Worm (Caenorhabditis elegans): ENCODE results near the gene E01B7.2.
"Not testable (repeated sequence)": the region's sequence is repeated elsewhere in the genome, so short reads cannot be mapped to it uniquely, and the experiment has no call there.

The E01B7.2 gene

ce11 chrV:17921423-17921822, at the start of gene E01B7.2:
TSS of gene E01B7.2 (plus strand) at chrV:17921772.
- TF ChIP-seq unc-62 (GFP tag; optimal IDR thresholded peaks at IDR 0.05): no peak

ce11 chrV:17888939-17889338, 32.6 kb upstream of the E01B7.2 start, which contains the start of gene C06H5.6:
TSS of gene C06H5.6 (minus strand) at chrV:17888984.
- TF ChIP-seq unc-62 (GFP tag; optimal IDR thresholded peaks at IDR 0.05): no peak

DNA sequence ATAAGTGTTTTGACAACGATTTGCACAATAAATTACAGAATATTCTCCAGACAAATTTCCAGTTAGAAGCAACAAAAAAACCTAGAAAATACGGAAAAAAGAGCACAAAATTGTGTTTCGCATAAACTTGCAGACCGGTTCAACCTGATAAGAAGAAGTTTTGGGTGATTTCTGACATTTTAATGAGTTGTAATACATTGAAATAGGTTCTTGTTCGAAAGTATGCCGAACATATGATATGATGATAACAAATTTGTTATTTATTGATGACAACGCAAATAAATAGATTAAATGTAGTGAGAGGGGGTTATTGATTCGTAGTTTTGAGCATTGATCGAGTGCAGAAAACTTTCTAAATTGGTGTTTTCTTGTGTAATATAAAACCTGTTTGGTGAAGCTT, 30.3 kb upstream of the E01B7.2 start:
- no peak for TF ChIP-seq unc-62 (GFP tag; optimal IDR thresholded peaks at IDR 0.05)

DNA sequence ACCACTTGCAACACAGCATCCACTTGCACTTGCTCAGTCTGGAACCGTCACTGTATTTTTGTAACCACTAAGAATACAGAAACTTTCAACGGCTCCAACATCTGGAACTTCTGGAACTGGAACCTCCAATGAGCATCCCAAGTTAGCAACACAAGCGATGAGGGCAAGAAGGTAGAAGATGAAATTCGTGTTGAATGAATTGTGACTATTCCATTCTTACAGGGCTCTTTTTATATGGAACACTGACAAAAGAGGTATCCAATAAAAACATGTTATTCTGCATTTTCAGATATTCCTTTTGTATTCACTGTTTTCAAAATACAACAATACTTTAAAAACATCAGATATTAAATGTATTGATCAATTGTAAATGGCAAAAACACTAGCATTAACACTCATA, 27.6 kb upstream of the E01B7.2 start, which contains the start of gene C06H5.11:
C06H5.11 (minus strand) TSS at position 101 of the 400 bp plus-strand sequence.
- not testable (repeated sequence) for TF ChIP-seq unc-62 (GFP tag; optimal IDR thresholded peaks at IDR 0.05)

- not testable (repeated sequence) for TF ChIP-seq unc-62 (GFP tag; optimal IDR thresholded peaks at IDR 0.05)
These were observed 27.1 kb upstream of the E01B7.2 start, which contains the start of gene C06H5.12 for ce11 chrV:17894485-17894884. TSS of gene C06H5.12 (plus strand) at chrV:17894785.

- TF ChIP-seq unc-62 (GFP tag; optimal IDR thresholded peaks at IDR 0.05): no peak
These were observed 24.7 kb upstream of the E01B7.2 start, which contains the start of gene fbxa-156 for ce11 chrV:17896736-17897353. TSS of gene fbxa-156 (minus strand) at chrV:17896786.

ce11 chrV:17897646-17898045, 23.9 kb upstream of the E01B7.2 start, which contains the start of gene C06H5.13:
TSS of gene C06H5.13 (minus strand) at chrV:17897746.
- not testable (repeated sequence) for TF ChIP-seq unc-62 (GFP tag; optimal IDR thresholded peaks at IDR 0.05)

DNA sequence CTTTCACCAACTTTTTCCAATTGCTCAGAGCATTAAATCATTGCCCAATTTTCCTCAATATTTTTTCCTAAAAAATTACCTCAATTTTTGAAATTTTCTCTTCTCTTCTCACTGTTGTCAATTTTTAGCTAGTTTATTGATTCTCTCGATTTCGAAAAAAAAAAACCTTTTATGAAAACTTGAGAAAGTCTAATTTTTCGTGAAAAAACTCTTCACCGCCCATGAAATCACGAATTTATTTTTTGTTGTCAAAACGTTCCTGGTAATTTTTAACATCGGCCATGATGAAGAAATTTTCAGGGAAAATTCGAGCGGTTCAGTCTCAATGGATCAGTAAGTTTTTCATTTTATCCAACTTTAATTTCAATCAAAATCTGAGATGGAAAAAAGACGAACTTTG, 22.1 kb upstream of the E01B7.2 start, which contains the start of gene fbxa-157:
fbxa-157 (plus strand) TSS at position 301 of the 400 bp plus-strand sequence.
- TF ChIP-seq unc-62 (GFP tag; optimal IDR thresholded peaks at IDR 0.05): no peak

DNA sequence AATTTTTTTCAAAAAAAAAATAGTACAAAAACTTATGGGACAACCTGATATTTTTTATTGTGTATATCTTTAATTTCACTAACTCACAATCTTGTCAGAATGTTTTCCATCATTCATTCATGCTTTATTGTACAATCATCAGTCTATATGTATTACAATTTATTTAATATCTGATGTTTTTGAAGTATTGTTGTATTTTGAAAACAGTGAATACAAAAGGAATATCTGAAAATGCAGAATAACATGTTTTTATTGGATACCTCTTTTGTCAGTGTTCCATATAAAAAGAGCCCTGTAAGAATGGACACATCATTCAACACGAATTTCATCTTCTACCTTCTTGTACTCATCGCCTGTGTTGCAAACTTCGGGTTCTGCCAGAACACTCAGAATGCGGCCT, 17.7 kb upstream of the E01B7.2 start, which contains the start of gene C06H5.14:
C06H5.14 (plus strand) TSS at position 301 of the 400 bp plus-strand sequence.
- TF ChIP-seq unc-62 (GFP tag; optimal IDR thresholded peaks at IDR 0.05): not testable (repeated sequence)

DNA sequence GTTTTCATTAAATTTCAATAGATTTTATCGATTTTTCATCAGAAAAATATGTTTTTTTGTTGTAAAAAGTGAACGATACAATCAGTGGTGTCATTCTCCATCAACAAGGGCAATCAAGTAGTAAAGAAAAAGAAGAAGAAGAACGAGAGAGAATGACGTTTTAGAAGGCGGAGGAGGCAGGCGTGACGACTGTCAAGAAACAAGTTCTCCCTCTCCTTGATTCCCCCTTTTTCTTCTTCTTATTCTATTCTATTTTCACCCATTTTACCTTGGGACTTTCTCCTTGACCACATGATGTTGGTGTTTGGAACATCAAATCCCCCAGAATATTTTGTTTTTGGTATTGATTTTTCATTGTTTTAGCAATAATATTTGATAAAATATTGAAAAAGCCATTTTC, 15.8 kb upstream of the E01B7.2 start:
- no peak for TF ChIP-seq unc-62 (GFP tag; optimal IDR thresholded peaks at IDR 0.05)

- TF ChIP-seq unc-62 (GFP tag; optimal IDR thresholded peaks at IDR 0.05): no peak
These were observed 11.6 kb upstream of the E01B7.2 start, which contains the start of gene dcar-1 for ce11 chrV:17910019-17910418. TSS of gene dcar-1 (plus strand) at chrV:17910319.

DNA sequence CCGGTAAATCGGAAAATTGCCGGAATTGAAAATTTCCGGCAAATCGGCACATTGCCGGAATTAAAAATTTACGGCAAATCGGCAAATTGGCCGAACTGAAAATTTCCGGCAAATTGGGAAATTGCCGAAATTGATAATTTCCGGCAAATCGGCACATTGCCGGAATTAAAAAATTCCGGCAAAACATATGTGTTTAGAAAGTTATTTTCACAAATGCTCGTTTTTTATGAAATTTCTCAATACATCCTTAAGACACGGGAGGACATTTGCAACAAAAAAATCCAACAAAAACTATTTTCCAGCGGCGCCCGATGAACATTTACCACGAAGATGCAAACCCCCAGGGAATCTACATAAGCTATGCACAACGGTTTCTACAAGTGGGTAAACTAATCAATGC, 2.8 kb upstream of the E01B7.2 start, which contains the start of gene C06H5.8:
C06H5.8 (plus strand) TSS at position 301 of the 400 bp plus-strand sequence.
- TF ChIP-seq unc-62 (GFP tag; optimal IDR thresholded peaks at IDR 0.05): no peak

- not testable (repeated sequence) for TF ChIP-seq unc-62 (GFP tag; optimal IDR thresholded peaks at IDR 0.05)
These were observed 2.8 kb downstream of the E01B7.2 start, which contains the start of gene usp-50 for ce11 chrV:17924095-17925000. TSS of gene usp-50 (plus strand) at chrV:17924916.

ce11 chrV:17928128-17928527, 6.6 kb downstream of the E01B7.2 start:
- TF ChIP-seq unc-62 (GFP tag; optimal IDR thresholded peaks at IDR 0.05): no peak

ce11 chrV:17931795-17932194, 10.2 kb downstream of the E01B7.2 start:
- TF ChIP-seq unc-62 (GFP tag; optimal IDR thresholded peaks at IDR 0.05): no peak

DNA sequence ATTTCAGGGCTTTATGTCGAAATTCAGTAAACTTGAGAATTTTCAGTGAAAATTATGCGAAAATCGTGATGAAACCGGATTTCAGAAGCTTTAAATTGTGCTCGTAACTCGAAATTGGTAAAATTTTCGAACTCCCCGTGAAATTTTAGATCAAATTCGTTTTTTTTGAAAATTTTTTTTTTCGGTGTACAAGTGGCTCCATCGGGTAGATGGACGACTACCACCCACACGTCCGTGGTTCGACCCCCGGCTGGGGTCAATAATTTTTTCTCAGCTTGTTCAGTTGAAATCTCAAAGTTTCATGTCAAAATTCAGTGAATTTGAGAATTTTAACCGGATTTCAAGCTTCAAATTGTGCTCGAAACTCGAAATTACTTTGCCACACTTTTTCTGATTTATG, 14.3 kb downstream of the E01B7.2 start:
- no peak for TF ChIP-seq unc-62 (GFP tag; optimal IDR thresholded peaks at IDR 0.05)
